Fruit fly (Drosophila melanogaster) whole organism, wandering third instar larva: Measurements from ENCODE around the gene CG31097.

Experiments used
- Abd-B ChIP-seq: fragments of >200 bp; optimal IDR thresholded peaks from 2 replicates; lab custom pipeline; 2017; ENCODE audit warnings: missing biosample characterization, missing genetic modification characterization
- N ChIP-seq: fragments of >200 bp; optimal IDR thresholded peaks from 2 replicates; lab custom pipeline; 2018; ENCODE audit warnings: missing biosample characterization, missing external identifiers, missing genetic modification characterization
- pan ChIP-seq: fragments of >200 bp; optimal IDR thresholded peaks from 2 replicates; lab custom pipeline; 2017
- psq ChIP-seq: fragments of 200-800 bp; sonication (Bioruptor generic); optimal IDR thresholded peaks from 3 replicates; lab custom pipeline; 2017; ENCODE audit warnings: missing biosample characterization, mild to moderate bottlenecking, missing genetic modification characterization, moderate library complexity

- TF ChIP-seq psq (peak; percentile 94), N (GFP tag; lab: Kevin White, UChicago) (no peak), Abd-B (GFP tag; lab: Kevin White, UChicago) (no peak), pan (lab: Kevin White, UChicago) (no peak)
Observed at dm6 chr3R:25258628-25259240, 38.8 kb downstream of the CG31097 start, which contains the start of gene CG11857.
